Fruit fly (Drosophila melanogaster) whole organism, embryonic: ENCODE data around the gene Gcna.

Experiments
- Atf3 ChIP-seq: fragments of 200-800 bp; sonication (Bioruptor generic); optimal IDR thresholded peaks from 3 replicates; lab custom pipeline; 2016; ENCODE audit warnings: missing biosample characterization, missing genetic modification characterization
- CG10654 ChIP-seq: fragments of 200-800 bp; sonication (Bioruptor generic); optimal IDR thresholded peaks from 2 replicates; lab custom pipeline; 2016; ENCODE audit warnings: missing biosample characterization, missing genetic modification characterization
- CG10979 ChIP-seq: fragments of 200-800 bp; sonication (Bioruptor generic); optimal IDR thresholded peaks from 2 replicates; lab custom pipeline; 2018; ENCODE audit warnings: missing biosample characterization, mild to moderate bottlenecking, missing genetic modification characterization, moderate library complexity
- CG11093 ChIP-seq: fragments of 200-800 bp; sonication (Bioruptor generic); IDR thresholded peaks from 3 replicates; pipeline ENCODE4 v1.3.6; 2022; ENCODE audit warnings: missing biosample characterization, missing genetic modification characterization
- CG12104 ChIP-seq: fragments of 200-800 bp; sonication (Bioruptor generic); optimal IDR thresholded peaks from 3 replicates; lab custom pipeline; 2016; ENCODE audit warnings: missing biosample characterization, missing genetic modification characterization
- CG14441 ChIP-seq: fragments of 200-800 bp; sonication (Bioruptor generic); IDR thresholded peaks from 2 replicates; pipeline ENCODE4 v1.3.6; 2022; ENCODE audit warnings: missing biosample characterization, missing genetic modification characterization
- CG16863 ChIP-seq: fragments of 200-800 bp; sonication (Bioruptor generic); optimal IDR thresholded peaks from 3 replicates; lab custom pipeline; 2016; ENCODE audit warnings: missing biosample characterization, missing genetic modification characterization
- CG17328 ChIP-seq: fragments of 200-800 bp; sonication (Bioruptor generic); IDR thresholded peaks from 2 replicates; pipeline ENCODE4 v1.3.6; 2022; ENCODE audit warnings: missing biosample characterization, missing genetic modification characterization
- CG17612 ChIP-seq: fragments of 200-800 bp; sonication (Bioruptor generic); IDR thresholded peaks from 2 replicates; pipeline ENCODE4 v1.3.6; 2022; ENCODE audit warnings: missing biosample characterization, missing genetic modification characterization
- CG2116 ChIP-seq: fragments of 200-800 bp; sonication (Bioruptor generic); optimal IDR thresholded peaks from 3 replicates; lab custom pipeline; 2018; ENCODE audit warnings: missing biosample characterization, mild to moderate bottlenecking, missing genetic modification characterization
- CG2889 ChIP-seq: fragments of 200-800 bp; sonication (Bioruptor generic); IDR thresholded peaks from 3 replicates; pipeline ENCODE4 v1.3.6; 2022; ENCODE audit warnings: missing biosample characterization, missing genetic modification characterization
- CG30403 ChIP-seq: fragments of 200-800 bp; sonication (Bioruptor generic); optimal IDR thresholded peaks from 3 replicates; lab custom pipeline; 2016; ENCODE audit warnings: missing biosample characterization, missing genetic modification characterization
- CG34376 ChIP-seq: fragments of 200-800 bp; sonication (Bioruptor generic); optimal IDR thresholded peaks from 2 replicates; lab custom pipeline; 2018; ENCODE audit warnings: missing biosample characterization, mild to moderate bottlenecking, missing genetic modification characterization
- CG3726 ChIP-seq: fragments of 200-800 bp; sonication (Bioruptor generic); IDR thresholded peaks from 3 replicates; pipeline ENCODE4, ENCODE4 v1.3.6; 2022; ENCODE audit warnings: missing biosample characterization, missing genetic modification characterization
- CG3995 ChIP-seq: fragments of 200-800 bp; sonication (Bioruptor generic); optimal IDR thresholded peaks from 3 replicates; lab custom pipeline; 2016; ENCODE audit warnings: missing biosample characterization, missing genetic modification characterization
- CG4820 ChIP-seq: fragments of 200-800 bp; sonication (Bioruptor generic); optimal IDR thresholded peaks from 3 replicates; lab custom pipeline; 2016; ENCODE audit warnings: missing biosample characterization, missing genetic modification characterization
- CG5180 ChIP-seq: fragments of 200-800 bp; sonication (Bioruptor generic); optimal IDR thresholded peaks from 3 replicates; lab custom pipeline; 2017; ENCODE audit warnings: missing biosample characterization, missing genetic modification characterization, mild to moderate bottlenecking, moderate library complexity, missing genetic modification reagents
- CG6813 ChIP-seq: fragments of 200-800 bp; sonication (Bioruptor generic); optimal IDR thresholded peaks from 2 replicates; lab custom pipeline; 2017; ENCODE audit warnings: missing biosample characterization, missing genetic modification characterization, mild to moderate bottlenecking, moderate library complexity, missing genetic modification reagents
- CG6854 ChIP-seq: fragments of 200-800 bp; sonication (Bioruptor generic); optimal IDR thresholded peaks from 3 replicates; lab custom pipeline; 2017; ENCODE audit warnings: missing biosample characterization, mild to moderate bottlenecking, missing genetic modification characterization
- CG7556 ChIP-seq: fragments of 200-800 bp; sonication (Bioruptor generic); optimal IDR thresholded peaks from 2 replicates; lab custom pipeline; 2017; ENCODE audit warnings: missing biosample characterization, mild to moderate bottlenecking, missing genetic modification characterization
- CG7745 ChIP-seq: fragments of 200-800 bp; sonication (Bioruptor generic); optimal IDR thresholded peaks from 2 replicates; lab custom pipeline; 2018; ENCODE audit warnings: missing biosample characterization, mild to moderate bottlenecking, missing genetic modification characterization, moderate library complexity
- CG9215 ChIP-seq: fragments of 200-800 bp; sonication (Bioruptor generic); IDR thresholded peaks from 2 replicates; pipeline ENCODE4 v1.3.6; 2022; ENCODE audit warnings: missing biosample characterization, missing genetic modification characterization
- CG9609 ChIP-seq: fragments of 200-800 bp; sonication (Bioruptor generic); optimal IDR thresholded peaks from 3 replicates; lab custom pipeline; 2016; ENCODE audit warnings: missing biosample characterization, missing genetic modification characterization
- CG9797 ChIP-seq: fragments of 200-800 bp; sonication (Bioruptor generic); optimal IDR thresholded peaks from 3 replicates; lab custom pipeline; 2018; ENCODE audit warnings: missing biosample characterization, mild to moderate bottlenecking, missing genetic modification characterization
- CG9817 ChIP-seq: fragments of 200-800 bp; sonication (Bioruptor generic); optimal IDR thresholded peaks from 2 replicates; lab custom pipeline; 2018; ENCODE audit warnings: missing biosample characterization, mild to moderate bottlenecking, missing genetic modification characterization, moderate library complexity
- D19B ChIP-seq: fragments of 200-800 bp; sonication (Bioruptor generic); optimal IDR thresholded peaks from 2 replicates; lab custom pipeline; 2017; ENCODE audit warnings: missing biosample characterization, mild to moderate bottlenecking, missing genetic modification characterization
- Deaf1 ChIP-seq: fragments of 200-800 bp; optimal IDR thresholded peaks from 3 replicates; lab custom pipeline; 2019; ENCODE audit warnings: missing biosample characterization, mild to moderate bottlenecking, missing genetic modification characterization, moderate library complexity
- Dll ChIP-seq: fragments of 200-800 bp; sonication (Bioruptor generic); IDR thresholded peaks from 4 replicates; pipeline ENCODE4 v1.3.6; 2022; ENCODE audit warnings: missing biosample characterization, missing genetic modification characterization; ENCODE audit not compliant: partially characterized antibody
- Drgx ChIP-seq: fragments of 200-800 bp; sonication (Bioruptor generic); IDR thresholded peaks from 2 replicates; pipeline ENCODE4 v1.3.6; 2022; ENCODE audit warnings: missing biosample characterization, missing genetic modification characterization
- Ets97D ChIP-seq: fragments of 200-800 bp; sonication (Bioruptor generic); optimal IDR thresholded peaks from 3 replicates; lab custom pipeline; 2016; ENCODE audit warnings: missing biosample characterization, missing genetic modification characterization
- Gug ChIP-seq: fragments of 200-800 bp; sonication (Bioruptor generic); IDR thresholded peaks from 4 replicates; pipeline ENCODE4 v1.3.6; 2022; ENCODE audit warnings: missing biosample characterization, missing genetic modification characterization
- Hsf ChIP-seq: fragments of 200-800 bp; sonication (Bioruptor generic); optimal IDR thresholded peaks from 3 replicates; lab custom pipeline; 2016; ENCODE audit warnings: missing biosample characterization, missing genetic modification characterization
- Max ChIP-seq: fragments of 200-800 bp; sonication (Bioruptor generic); optimal IDR thresholded peaks from 2 replicates; lab custom pipeline; 2016; ENCODE audit warnings: missing biosample characterization, mild to moderate bottlenecking, missing genetic modification characterization
- Mes4 ChIP-seq: fragments of 200-800 bp; sonication (Bioruptor generic); optimal IDR thresholded peaks from 2 replicates; lab custom pipeline; 2016; ENCODE audit warnings: missing biosample characterization, missing genetic modification characterization
- Nf-YB ChIP-seq: fragments of 200-800 bp; sonication (Bioruptor generic); optimal IDR thresholded peaks from 3 replicates; lab custom pipeline; 2019; ENCODE audit warnings: missing biosample characterization, mild to moderate bottlenecking, missing genetic modification characterization, moderate library complexity
- Pdp1 ChIP-seq, 2 experiments: fragments of 200-800 bp; sonication (Bioruptor generic); optimal IDR thresholded peaks; 3 replicates each; lab custom pipeline; 2016; ENCODE audit warnings: missing biosample characterization in 2 of 2, missing genetic modification characterization in 2 of 2, mild to moderate bottlenecking in 1 of 2, moderate library complexity in 1 of 2
- Sry-δ ChIP-seq: fragments of 200-800 bp; sonication (Bioruptor generic); optimal IDR thresholded peaks from 2 replicates; lab custom pipeline; 2016; ENCODE audit warnings: missing biosample characterization, missing genetic modification characterization
- Taf1 ChIP-seq: fragments of 200-800 bp; sonication (Bioruptor generic); IDR thresholded peaks from 2 replicates; pipeline ENCODE4 v1.3.6; 2022; ENCODE audit warnings: missing biosample characterization, missing genetic modification characterization
- az2 ChIP-seq: fragments of 200-800 bp; sonication (Bioruptor generic); optimal IDR thresholded peaks from 3 replicates; lab custom pipeline; 2016; ENCODE audit warnings: missing biosample characterization, missing genetic modification characterization
- corto ChIP-seq: fragments of 200-800 bp; sonication (Bioruptor generic); optimal IDR thresholded peaks from 2 replicates; lab custom pipeline; 2016; ENCODE audit warnings: missing biosample characterization, mild to moderate bottlenecking, missing genetic modification characterization, moderate library complexity
- crol ChIP-seq: fragments of 200-800 bp; sonication (Bioruptor generic); IDR thresholded peaks from 2 replicates; pipeline ENCODE4 v1.3.6; 2022; ENCODE audit warnings: missing biosample characterization, missing genetic modification characterization
- ems ChIP-seq: fragments of 200-800 bp; sonication (Bioruptor generic); optimal IDR thresholded peaks from 3 replicates; lab custom pipeline; 2016; ENCODE audit warnings: missing biosample characterization, missing genetic modification characterization
- en ChIP-seq: fragments of 200-800 bp; sonication (Bioruptor generic); optimal IDR thresholded peaks from 2 replicates; lab custom pipeline; 2016; ENCODE audit warnings: missing biosample characterization, missing genetic modification characterization
- fd102C ChIP-seq: fragments of 200-800 bp; sonication (Bioruptor generic); optimal IDR thresholded peaks from 2 replicates; lab custom pipeline; 2018; ENCODE audit warnings: missing biosample characterization, mild to moderate bottlenecking, missing genetic modification characterization, moderate library complexity
- gcm ChIP-seq: fragments of 200-800 bp; sonication (Bioruptor generic); optimal IDR thresholded peaks from 2 replicates; lab custom pipeline; 2019; ENCODE audit warnings: missing biosample characterization, mild to moderate bottlenecking, missing genetic modification characterization, moderate library complexity
- hb ChIP-seq: fragments of 200-800 bp; sonication (Bioruptor generic); IDR thresholded peaks from 3 replicates; pipeline ENCODE4 v1.3.6; 2022; ENCODE audit warnings: missing biosample characterization, missing genetic modification characterization; ENCODE audit not compliant: partially characterized antibody
- peb ChIP-seq: fragments of 200-800 bp; sonication (Bioruptor generic); IDR thresholded peaks from 2 replicates; pipeline ENCODE4 v1.3.6; 2022; ENCODE audit warnings: missing biosample characterization, missing genetic modification characterization
- pfk ChIP-seq: fragments of 200-800 bp; sonication (Bioruptor generic); optimal IDR thresholded peaks from 2 replicates; lab custom pipeline; 2018; ENCODE audit warnings: missing biosample characterization, mild to moderate bottlenecking, missing genetic modification characterization, moderate library complexity
- pzg ChIP-seq: fragments of 200-800 bp; sonication (Bioruptor generic); optimal IDR thresholded peaks from 3 replicates; lab custom pipeline; 2018; ENCODE audit warnings: missing biosample characterization, mild to moderate bottlenecking, missing genetic modification characterization, moderate library complexity
- seq ChIP-seq: fragments of 200-800 bp; sonication (Bioruptor generic); IDR thresholded peaks from 2 replicates; pipeline ENCODE4 v1.3.6; 2022; ENCODE audit warnings: missing biosample characterization, missing genetic modification characterization
- stwl ChIP-seq: fragments of 200-800 bp; sonication (Bioruptor generic); optimal IDR thresholded peaks from 3 replicates; lab custom pipeline; 2018; ENCODE audit warnings: missing biosample characterization, mild to moderate bottlenecking, missing genetic modification characterization, moderate library complexity

Gene Gcna

DNA sequence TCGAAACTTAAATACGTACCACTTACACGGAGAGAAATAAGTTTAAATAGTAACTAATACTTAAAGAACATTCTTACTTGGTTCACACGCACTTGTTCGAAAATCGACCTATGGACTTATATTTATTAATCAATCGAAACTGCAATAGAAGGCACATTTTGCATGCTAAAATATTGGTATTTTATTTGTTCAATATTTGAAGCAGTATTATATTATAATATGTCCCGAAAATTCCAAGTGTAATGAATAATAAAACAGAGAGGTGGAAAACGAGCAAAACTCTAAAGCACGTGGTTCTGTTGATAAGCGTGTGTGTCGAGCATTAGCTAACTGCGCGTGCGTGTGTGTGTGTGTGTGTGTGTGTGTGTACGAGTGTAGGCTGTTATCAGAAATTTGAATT lies 15.7 kb downstream of the Gcna start (continued):
- peak; percentile 70 for TF ChIP-seq gcm (GFP tag; lab: Kevin White, UChicago)
- peak; percentile 78 for TF ChIP-seq ems
- peak; percentile 83 for TF ChIP-seq CG12104 (GFP tag; lab: Kevin White, UChicago)
- peak; percentile 58 for TF ChIP-seq Taf1 (GFP tag; lab: Robert Waterston, UW)
- TF ChIP-seq Hsf (GFP tag; lab: Kevin White, UChicago), result peak; percentile 81
- TF ChIP-seq Ets97D (GFP tag; lab: Kevin White, UChicago), result peak; percentile 35
- TF ChIP-seq CG17612 (GFP tag; lab: Robert Waterston, UW), result no peak
- peak; percentile 87 for TF ChIP-seq CG6854 (GFP tag; lab: Kevin White, UChicago)
- no peak for TF ChIP-seq CG11093
- no peak for TF ChIP-seq CG7745
- TF ChIP-seq Gug (GFP tag; lab: Robert Waterston, UW), result peak; percentile 72; the same call in 3 of the 4 replicates
- TF ChIP-seq CG16863, result peak; percentile 62
- peak; percentile 54 for TF ChIP-seq CG3995 (GFP tag; lab: Kevin White, UChicago)
- no peak for TF ChIP-seq stwl
- peak; percentile 86 for TF ChIP-seq Max (GFP tag; lab: Kevin White, UChicago)
- peak; percentile 12 for TF ChIP-seq pzg (GFP tag; lab: Kevin White, UChicago)
- peak; percentile 30 for TF ChIP-seq Sry-δ (GFP tag; lab: Kevin White, UChicago)
- peak; percentile 48 for TF ChIP-seq en
- TF ChIP-seq CG9215 (GFP tag; lab: Robert Waterston, UW), result peak; percentile 75
- peak; percentile 56 for TF ChIP-seq CG9609
- TF ChIP-seq CG5180 (GFP tag; lab: Kevin White, UChicago), result peak; percentile 67
- peak; percentile 63 for TF ChIP-seq CG14441
- TF ChIP-seq CG4820 (GFP tag; lab: Kevin White, UChicago), result peak; percentile 62
- no peak for TF ChIP-seq hb (GFP tag; lab: Robert Waterston, UW)
- peak; percentile 76 for TF ChIP-seq CG10979 (tag; lab: Kevin White, UChicago)
- peak; percentile 35 for TF ChIP-seq CG2116 (GFP tag; lab: Kevin White, UChicago)
- TF ChIP-seq pfk (GFP tag; lab: Kevin White, UChicago), result peak; percentile 18
- TF ChIP-seq CG9797, result no peak
- TF ChIP-seq Pdp1 (GFP tag; optimal IDR thresholded peaks at IDR 0.05; lab: Kevin White, UChicago), result peak; percentile 74 to 85
- peak; percentile 67 for TF ChIP-seq CG10654
- TF ChIP-seq CG7556 (GFP tag; lab: Kevin White, UChicago), result peak; percentile 90
- TF ChIP-seq crol (GFP tag; lab: Robert Waterston, UW), result no peak; the same call in 1 of the 2 replicates
- TF ChIP-seq CG30403 (GFP tag; lab: Kevin White, UChicago), result peak; percentile 88
- no peak for TF ChIP-seq Mes4 (GFP tag; lab: Kevin White, UChicago)
- peak; percentile 73 for TF ChIP-seq az2 (GFP tag; lab: Kevin White, UChicago)
- peak; percentile 36 for TF ChIP-seq Atf3
- peak; percentile 74 for TF ChIP-seq Deaf1
- TF ChIP-seq CG2889 (GFP tag; lab: Robert Waterston, UW), result peak; percentile 60; the same call in 2 of the 3 replicates
- peak; percentile 37; the same call in 1 of the 2 replicates for TF ChIP-seq peb (GFP tag; lab: Robert Waterston, UW)
- 0 out of 3 replicates have a peak, but pooled peaks have one; percentile 41 for TF ChIP-seq CG3726 (GFP tag; lab: Robert Waterston, UW)
- peak; percentile 26 for TF ChIP-seq corto (GFP tag; lab: Kevin White, UChicago)
- peak; percentile 65 for TF ChIP-seq Nf-YB (GFP tag; lab: Kevin White, UChicago)
- no peak for TF ChIP-seq Dll (GFP tag; lab: Robert Waterston, UW)
- TF ChIP-seq fd102C, result no peak
- no peak for TF ChIP-seq Drgx (GFP tag; lab: Robert Waterston, UW)
- TF ChIP-seq CG9817 (tag; lab: Kevin White, UChicago), result peak; percentile 88
- peak; percentile 92 for TF ChIP-seq CG34376 (GFP tag; lab: Kevin White, UChicago)
- TF ChIP-seq CG6813 (GFP tag; lab: Kevin White, UChicago), result peak; percentile 89
- TF ChIP-seq D19B (GFP tag; lab: Kevin White, UChicago), result peak; percentile 85
- peak; percentile 82 for TF ChIP-seq seq (GFP tag; lab: Robert Waterston, UW)
- TF ChIP-seq CG17328 (GFP tag; lab: Robert Waterston, UW), result peak; percentile 59
